Worm (Caenorhabditis elegans) whole organism, late embryonic: ENCODE data around the gene cyn-16.

Experiments used
- C08G9.2 ChIP-seq: sonication (generic microtip); optimal IDR thresholded peaks from 2 replicates; lab custom pipeline; 2016; ENCODE audit warnings: mild to moderate bottlenecking, missing genetic modification characterization, moderate library complexity, missing compliant biosample characterization
- C38D4.7 ChIP-seq: fragments of 200-800 bp; sonication (Bioruptor generic); optimal IDR thresholded peaks from 2 replicates; lab custom pipeline; 2018; ENCODE audit warnings: mild to moderate bottlenecking, missing genetic modification characterization, moderate library complexity, missing compliant biosample characterization
- K02D7.2 ChIP-seq: sonication (generic microtip); optimal IDR thresholded peaks from 2 replicates; lab custom pipeline; 2017; ENCODE audit warnings: mild to moderate bottlenecking, missing genetic modification characterization, missing compliant biosample characterization
- K09A11.1 ChIP-seq: sonication (generic microtip); optimal IDR thresholded peaks from 2 replicates; lab custom pipeline; 2017; ENCODE audit warnings: antibody characterized with exemption, mild to moderate bottlenecking, missing genetic modification characterization, missing compliant biosample characterization; ENCODE audit not compliant: insufficient read depth
- T23F11.4 ChIP-seq: fragments of 200-800 bp; sonication (Bioruptor generic); optimal IDR thresholded peaks from 2 replicates; lab custom pipeline; 2018; ENCODE audit warnings: mild to moderate bottlenecking, missing genetic modification characterization, missing compliant biosample characterization
- Y22D7AL.16 ChIP-seq: sonication (generic microtip); optimal IDR thresholded peaks from 2 replicates; lab custom pipeline; 2016; ENCODE audit warnings: missing genetic modification characterization, missing compliant biosample characterization
- ahr-1 ChIP-seq: sonication (generic microtip); optimal IDR thresholded peaks from 2 replicates; lab custom pipeline; 2016; ENCODE audit warnings: missing genetic modification characterization, missing compliant biosample characterization
- ama-1 ChIP-seq: fragments of 150-350 bp; optimal IDR thresholded peaks from 2 replicates; lab custom pipeline; 2014
- ceh-14 ChIP-seq: sonication (generic microtip); optimal IDR thresholded peaks from 2 replicates; lab custom pipeline; 2016; ENCODE audit warnings: missing genotype, missing genetic modification characterization, missing compliant biosample characterization
- ceh-18 ChIP-seq: sonication (generic microtip); optimal IDR thresholded peaks from 2 replicates; lab custom pipeline; 2016; ENCODE audit warnings: missing genetic modification characterization, missing compliant biosample characterization
- ceh-19 ChIP-seq: fragments of 200-800 bp; sonication (Bioruptor generic); optimal IDR thresholded peaks from 2 replicates; lab custom pipeline; 2018; ENCODE audit warnings: mild to moderate bottlenecking, missing genetic modification characterization, missing compliant biosample characterization
- ceh-2 ChIP-seq: sonication (generic microtip); optimal IDR thresholded peaks from 2 replicates; lab custom pipeline; 2016; ENCODE audit warnings: missing genotype, missing genetic modification characterization, missing compliant biosample characterization
- ceh-24 ChIP-seq: sonication (generic microtip); optimal IDR thresholded peaks from 2 replicates; lab custom pipeline; 2016; ENCODE audit warnings: mild to moderate bottlenecking, missing genetic modification characterization, missing compliant biosample characterization
- ceh-34 ChIP-seq: sonication (generic microtip); optimal IDR thresholded peaks from 2 replicates; lab custom pipeline; 2016; ENCODE audit warnings: mild to moderate bottlenecking, missing genetic modification characterization, missing compliant biosample characterization
- ceh-45 ChIP-seq: fragments of 200-800 bp; sonication (Bioruptor generic); IDR thresholded peaks from 2 replicates; pipeline ENCODE4 v1.3.6; 2022; ENCODE audit warnings: missing genetic modification reagents, missing genetic modification characterization, missing compliant biosample characterization
- ceh-6 ChIP-seq: fragments of 200-800 bp; sonication (Bioruptor generic); optimal IDR thresholded peaks from 2 replicates; lab custom pipeline; 2018; ENCODE audit warnings: mild to moderate bottlenecking, missing genetic modification characterization, missing compliant biosample characterization
- ceh-9 ChIP-seq: sonication (generic microtip); optimal IDR thresholded peaks from 2 replicates; lab custom pipeline; 2016; ENCODE audit warnings: mild to moderate bottlenecking, missing genetic modification characterization, inconsistent platforms, missing compliant biosample characterization
- che-1 ChIP-seq: sonication (generic microtip); optimal IDR thresholded peaks from 2 replicates; lab custom pipeline; 2016; ENCODE audit warnings: mild to moderate bottlenecking, missing genetic modification characterization, missing compliant biosample characterization
- dve-1 ChIP-seq: sonication (generic microtip); optimal IDR thresholded peaks from 2 replicates; lab custom pipeline; 2017; ENCODE audit warnings: antibody characterized with exemption, mild to moderate bottlenecking, missing genetic modification characterization, missing compliant biosample characterization
- elt-4 ChIP-seq: sonication (generic microtip); optimal IDR thresholded peaks from 2 replicates; lab custom pipeline; 2016; ENCODE audit warnings: missing genetic modification characterization, missing compliant biosample characterization
- ets-4 ChIP-seq: sonication (generic microtip); optimal IDR thresholded peaks from 2 replicates; lab custom pipeline; 2016; ENCODE audit warnings: missing genetic modification characterization, missing compliant biosample characterization
- eyg-1 ChIP-seq: sonication (generic microtip); optimal IDR thresholded peaks from 2 replicates; lab custom pipeline; 2016; ENCODE audit warnings: missing genotype, missing genetic modification characterization, missing compliant biosample characterization
- fax-1 ChIP-seq: sonication (generic microtip); optimal IDR thresholded peaks from 2 replicates; lab custom pipeline; 2016; ENCODE audit warnings: missing genotype, missing genetic modification characterization, missing compliant biosample characterization
- fkh-6 ChIP-seq: sonication (generic microtip); optimal IDR thresholded peaks from 2 replicates; lab custom pipeline; 2016; ENCODE audit warnings: missing genetic modification characterization, missing compliant biosample characterization
- hlh-15 ChIP-seq: sonication (generic microtip); optimal IDR thresholded peaks from 2 replicates; lab custom pipeline; 2016; ENCODE audit warnings: missing genetic modification characterization, missing compliant biosample characterization
- hlh-6 ChIP-seq: sonication (generic microtip); optimal IDR thresholded peaks from 2 replicates; lab custom pipeline; 2016; ENCODE audit warnings: missing genotype, missing genetic modification characterization, missing compliant biosample characterization
- lim-6 ChIP-seq: sonication (generic microtip); optimal IDR thresholded peaks from 2 replicates; lab custom pipeline; 2016; ENCODE audit warnings: missing genetic modification characterization, missing compliant biosample characterization
- lin-11 ChIP-seq: fragments of 200-800 bp; sonication (Bioruptor generic); optimal IDR thresholded peaks from 2 replicates; lab custom pipeline; 2018; ENCODE audit warnings: mild to moderate bottlenecking, missing genetic modification characterization, missing compliant biosample characterization
- mec-3 ChIP-seq: sonication (generic microtip); optimal IDR thresholded peaks from 2 replicates; lab custom pipeline; 2016; ENCODE audit warnings: borderline replicate concordance, missing genetic modification characterization, missing compliant biosample characterization
- nfya-1 ChIP-seq: sonication (generic microtip); optimal IDR thresholded peaks from 2 replicates; lab custom pipeline; 2017; ENCODE audit warnings: missing genetic modification characterization, mild to moderate bottlenecking, missing compliant biosample characterization, antibody characterized with exemption, moderate library complexity
- npax-4 ChIP-seq: sonication (generic microtip); optimal IDR thresholded peaks from 2 replicates; lab custom pipeline; 2016; ENCODE audit warnings: missing genetic modification characterization, missing compliant biosample characterization
- pax-1 ChIP-seq: fragments of 150-350 bp; optimal IDR thresholded peaks from 2 replicates; lab custom pipeline; 2014; ENCODE audit warnings: missing biosample characterization, missing genetic modification characterization
- pha-2 ChIP-seq: sonication (generic microtip); optimal IDR thresholded peaks from 2 replicates; lab custom pipeline; 2017; ENCODE audit warnings: mild to moderate bottlenecking, missing genetic modification characterization, missing compliant biosample characterization
- pqm-1 ChIP-seq: sonication (generic microtip); optimal IDR thresholded peaks from 2 replicates; lab custom pipeline; 2016; ENCODE audit warnings: missing genetic modification characterization, missing compliant biosample characterization
- ref-2 ChIP-seq: sonication (generic microtip); optimal IDR thresholded peaks from 2 replicates; lab custom pipeline; 2016; ENCODE audit warnings: missing genetic modification characterization, missing compliant biosample characterization
- rnt-1 ChIP-seq: sonication (generic microtip); optimal IDR thresholded peaks from 2 replicates; lab custom pipeline; 2016; ENCODE audit warnings: missing genetic modification characterization, missing compliant biosample characterization
- sdc-2 ChIP-seq: sonication (generic microtip); optimal IDR thresholded peaks from 2 replicates; lab custom pipeline; 2016; ENCODE audit warnings: missing genotype, missing genetic modification characterization, missing compliant biosample characterization
- syd-9 ChIP-seq: sonication (generic microtip); optimal IDR thresholded peaks from 2 replicates; lab custom pipeline; 2016; ENCODE audit warnings: mild to moderate bottlenecking, missing genetic modification characterization, moderate library complexity, missing compliant biosample characterization
- tbx-2 ChIP-seq: sonication (generic microtip); optimal IDR thresholded peaks from 2 replicates; lab custom pipeline; 2016; ENCODE audit warnings: missing genetic modification characterization, missing compliant biosample characterization
- tbx-7 ChIP-seq: sonication (generic microtip); optimal IDR thresholded peaks from 2 replicates; lab custom pipeline; 2016; ENCODE audit warnings: missing genotype, missing genetic modification characterization, missing compliant biosample characterization
- ttx-3 ChIP-seq: sonication (generic microtip); optimal IDR thresholded peaks from 2 replicates; lab custom pipeline; 2016; ENCODE audit warnings: missing genetic modification reagents, missing genetic modification characterization, missing compliant biosample characterization
- unc-3 ChIP-seq, 2 experiments: fragments of 200-800 bp in 1 of 2; sonication (Bioruptor generic) in 1 of 2; sonication (generic microtip) in 1 of 2; conservative IDR thresholded peaks in 1 of 2; optimal IDR thresholded peaks in 1 of 2; 2 replicates each; pipeline versions ENCODE4 v1.3.6 to Lab custom; 2016 to 2022; ENCODE audit warnings: missing compliant biosample characterization in 2 of 2, missing genetic modification characterization in 2 of 2, missing genetic modification reagents in 1 of 2
- unc-42 ChIP-seq: sonication (generic microtip); optimal IDR thresholded peaks from 2 replicates; lab custom pipeline; 2016; ENCODE audit warnings: missing genotype, missing genetic modification characterization, missing compliant biosample characterization
- zip-5 ChIP-seq: sonication (generic microtip); optimal IDR thresholded peaks from 2 replicates; lab custom pipeline; 2016; ENCODE audit warnings: missing genetic modification characterization, missing compliant biosample characterization

cyn-16 gene

DNA sequence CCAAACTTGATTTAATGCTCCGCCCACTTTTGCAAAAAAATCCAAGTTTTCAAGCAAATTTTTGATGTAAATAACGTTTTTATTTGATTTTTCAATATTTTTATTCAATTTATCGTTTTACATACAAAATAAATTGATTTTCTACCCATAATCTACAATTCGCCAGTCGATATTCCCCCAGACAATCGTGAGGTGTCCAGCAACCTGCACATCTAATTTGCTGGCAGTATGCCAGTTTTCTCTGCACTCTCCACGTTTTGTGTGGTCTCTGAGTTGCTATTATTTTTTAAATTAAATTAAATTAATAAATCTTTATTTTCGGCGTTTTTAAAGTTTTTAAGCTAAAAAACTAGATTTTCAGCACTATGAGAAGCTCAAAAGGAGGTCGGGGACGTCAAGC is 56.4 kb downstream of the cyn-16 start (continued):
- no peak for TF ChIP-seq ama-1 (lab: Kevin White, UChicago)
- TF ChIP-seq che-1 (tag; lab: Kevin White, UChicago), result no peak
- peak; percentile 78 for TF ChIP-seq zip-5
- TF ChIP-seq hlh-6, result no peak
- peak; percentile 44 for TF ChIP-seq hlh-15 (tag; lab: Kevin White, UChicago)
- no peak for TF ChIP-seq pqm-1
- TF ChIP-seq fkh-6, result no peak
- TF ChIP-seq ets-4 (tag; lab: Kevin White, UChicago), result peak; percentile 69
- TF ChIP-seq elt-4, result no peak
- no peak for TF ChIP-seq ceh-24 (tag; lab: Kevin White, UChicago)
- TF ChIP-seq lim-6, result no peak
- no peak for TF ChIP-seq mec-3 (tag; lab: Kevin White, UChicago)
- TF ChIP-seq C08G9.2 (tag; lab: Kevin White, UChicago), result peak; percentile 69
- no peak for TF ChIP-seq Y22D7AL.16 (tag; lab: Kevin White, UChicago)
- peak; percentile 1 for TF ChIP-seq ceh-18 (tag; lab: Kevin White, UChicago)
- TF ChIP-seq unc-42 (tag; lab: Kevin White, UChicago), result peak; percentile 92
- no peak for TF ChIP-seq K09A11.1
- TF ChIP-seq ceh-45, result no peak
- peak; percentile 34 for TF ChIP-seq tbx-7 (tag; lab: Kevin White, UChicago)
- TF ChIP-seq ceh-9 (tag; lab: Kevin White, UChicago), result no peak
- TF ChIP-seq lin-11 (tag; lab: Kevin White, UChicago), result peak; percentile 1
- TF ChIP-seq ref-2 (tag; lab: Kevin White, UChicago), result no peak
- no peak for TF ChIP-seq ceh-6 (GFP tag; lab: Kevin White, UChicago)
- peak; percentile 60 for TF ChIP-seq nfya-1
- peak; percentile 32 for TF ChIP-seq ttx-3
- no peak for TF ChIP-seq syd-9 (tag; lab: Kevin White, UChicago)
- TF ChIP-seq dve-1 (tag; lab: Kevin White, UChicago), result no peak
- TF ChIP-seq sdc-2 (tag; lab: Kevin White, UChicago), result no peak
- peak; percentile 13 for TF ChIP-seq ceh-19 (GFP tag; lab: Kevin White, UChicago)
- TF ChIP-seq, all 69 proteins: peak for 28

DNA sequence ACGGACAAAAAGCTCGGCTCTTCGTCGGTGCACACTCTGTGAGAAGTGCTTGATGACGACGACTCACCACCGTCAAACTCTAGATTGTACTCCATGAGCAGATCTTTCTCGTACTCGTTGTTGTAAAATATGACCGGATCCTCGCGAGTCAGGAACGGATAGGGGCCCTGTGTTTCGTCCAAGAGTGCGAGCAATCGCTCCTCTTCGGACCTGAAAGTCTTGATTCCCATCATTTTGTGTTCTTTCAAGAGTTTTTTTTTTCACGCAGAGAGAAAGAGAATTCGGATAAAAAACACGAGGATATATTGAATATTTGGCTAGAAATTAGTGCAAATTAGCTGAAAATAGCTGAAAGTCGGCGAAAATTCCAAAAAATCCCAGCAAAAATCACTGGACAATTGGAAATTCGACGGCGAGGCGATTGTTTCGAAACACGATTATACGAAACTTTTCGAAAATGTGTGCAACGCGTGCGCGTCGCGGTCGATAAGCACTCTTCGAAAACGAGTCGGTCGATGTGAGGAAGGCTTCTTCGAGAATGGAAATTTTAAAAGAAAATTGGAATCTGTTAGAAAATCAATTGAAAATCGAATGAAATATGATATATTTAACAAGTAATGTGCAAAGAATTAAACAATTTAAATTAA is 57.0 kb downstream of the cyn-16 start, which contains the start of the genes ash-2 and Y17G7B.20:
TSS of gene ash-2 (plus strand) at position 390 of the 647 bp plus-strand sequence.
TSS of gene Y17G7B.20 (minus strand) at position 396 of the 647 bp plus-strand sequence.
- TF ChIP-seq elt-4 (no peak), unc-3 (GFP tag; conservative IDR thresholded peaks at IDR 0.05; lab: Robert Waterston, UW) (no peak), unc-3 (tag; optimal IDR thresholded peaks at IDR 0.05; lab: Kevin White, UChicago) (peak; percentile 41), npax-4 (tag; lab: Kevin White, UChicago) (no peak), ahr-1 (tag; lab: Kevin White, UChicago) (no peak), mec-3 (tag; lab: Kevin White, UChicago) (no peak), K02D7.2 (tag; lab: Kevin White, UChicago) (no peak), eyg-1 (tag; lab: Kevin White, UChicago) (no peak), ceh-14 (tag; lab: Kevin White, UChicago) (no peak), ceh-24 (tag; lab: Kevin White, UChicago) (no peak), pha-2 (tag; lab: Kevin White, UChicago) (no peak), C38D4.7 (no peak), ceh-6 (GFP tag; lab: Kevin White, UChicago) (no peak), ceh-2 (peak; percentile 14), nfya-1 (peak; percentile 0), lim-6 (no peak), syd-9 (tag; lab: Kevin White, UChicago) (no peak), fax-1 (tag; lab: Kevin White, UChicago) (no peak), tbx-2 (tag; lab: Kevin White, UChicago) (no peak), dve-1 (tag; lab: Kevin White, UChicago) (no peak), T23F11.4 (no peak), ets-4 (tag; lab: Kevin White, UChicago) (no peak), rnt-1 (tag; lab: Kevin White, UChicago) (no peak), ama-1 (lab: Kevin White, UChicago) (peak; percentile 45), pax-1 (tag; lab: Kevin White, UChicago) (no peak), ceh-34 (tag; lab: Kevin White, UChicago) (no peak)
